In the genomic region with DNA sequence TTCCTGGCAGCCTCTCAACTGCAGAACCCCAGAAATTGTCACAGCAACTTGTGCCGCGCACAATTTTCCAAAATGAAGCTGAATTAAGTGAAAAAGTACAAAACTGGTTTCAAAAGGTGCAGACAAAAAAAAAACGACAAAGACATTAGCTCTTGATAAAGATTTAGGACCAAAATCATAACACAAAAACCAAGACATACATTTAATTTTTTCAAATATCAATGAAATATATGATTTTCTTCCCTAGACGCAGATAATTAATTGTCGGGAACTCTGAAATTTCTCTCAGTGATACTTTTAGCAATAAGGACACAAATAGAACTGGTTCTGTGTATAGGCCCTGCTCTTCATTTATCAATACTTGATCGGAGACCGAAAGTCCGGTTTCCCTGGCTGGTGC, we compare ENCODE assay signal across 1 fruit fly cellular context.
TF ChIP-seq lines count a peak whose summit lies in the region.

No protein-coding gene starts in this region.

TF ChIP-seq in whole organism, embryonic, 481 proteins besides CTCF, POLR2A, EP300 and RAD21 (continued from another document and continues in another):
- peak; percentile 45 for TF ChIP-seq Camta (GFP tag; optimal IDR thresholded peaks at IDR 0.05; lab: Kevin White, UChicago)
- TF ChIP-seq CG2202 (tag; optimal IDR thresholded peaks at IDR 0.05; lab: Kevin White, UChicago) = peak; percentile 44
- no peak for TF ChIP-seq CG16779 (GFP tag; IDR thresholded peaks at IDR 0.05; lab: Robert Waterston, UW)
- TF ChIP-seq CG17361 (GFP tag; IDR thresholded peaks at IDR 0.05; lab: Robert Waterston, UW) = peak; percentile 51; the same call in 2 of the 3 replicates
- peak; percentile 32 for TF ChIP-seq Xbp1 (GFP tag; optimal IDR thresholded peaks at IDR 0.05; lab: Kevin White, UChicago)
- TF ChIP-seq HmgZ (tag; optimal IDR thresholded peaks at IDR 0.05; lab: Kevin White, UChicago) = no peak
- TF ChIP-seq da (GFP tag; optimal IDR thresholded peaks at IDR 0.05; lab: Kevin White, UChicago) = no peak
- TF ChIP-seq nom (GFP tag; optimal IDR thresholded peaks at IDR 0.05; lab: Kevin White, UChicago) = peak; percentile 64
- TF ChIP-seq CG16863 (GFP tag; optimal IDR thresholded peaks at IDR 0.05; lab: Kevin White, UChicago) = peak; percentile 9
- TF ChIP-seq CG6765 (GFP tag; optimal IDR thresholded peaks at IDR 0.05; lab: Kevin White, UChicago) = no peak
- no peak for TF ChIP-seq CHES-1-like (GFP tag; optimal IDR thresholded peaks at IDR 0.05; lab: Kevin White, UChicago)
- peak; percentile 42 for TF ChIP-seq Ssrp (tag; optimal IDR thresholded peaks at IDR 0.05; lab: Kevin White, UChicago)
- TF ChIP-seq crc (GFP tag; optimal IDR thresholded peaks at IDR 0.05; lab: Kevin White, UChicago) = no peak
- peak; percentile 68 for TF ChIP-seq row (GFP tag; IDR thresholded peaks at IDR 0.05; lab: Robert Waterston, UW)
- peak; percentile 18 for TF ChIP-seq stwl (tag; optimal IDR thresholded peaks at IDR 0.05; lab: Kevin White, UChicago)
- no peak for TF ChIP-seq pan (optimal IDR thresholded peaks at IDR 0.05; lab: Kevin White, UChicago)
- TF ChIP-seq pan (GFP tag; optimal IDR thresholded peaks at IDR 0.05 in 1 of 2, IDR thresholded peaks at IDR 0.05 in 1 of 2) = peak in 1 of 2 experiments; percentile 12
- peak; percentile 9 for TF ChIP-seq fu2 (GFP tag; optimal IDR thresholded peaks at IDR 0.05; lab: Kevin White, UChicago)
- peak; percentile 69 for TF ChIP-seq CG15696 (tag; optimal IDR thresholded peaks at IDR 0.05; lab: Kevin White, UChicago)
- TF ChIP-seq CG8281 (tag; optimal IDR thresholded peaks at IDR 0.05; lab: Kevin White, UChicago) = no peak
- no peak for TF ChIP-seq Deaf1 (tag; optimal IDR thresholded peaks at IDR 0.05; lab: Kevin White, UChicago)
- TF ChIP-seq CG15514 (GFP tag; optimal IDR thresholded peaks at IDR 0.05; lab: Kevin White, UChicago) = no peak
- TF ChIP-seq CG13775 (GFP tag; optimal IDR thresholded peaks at IDR 0.05; lab: Kevin White, UChicago) = peak; percentile 65
- TF ChIP-seq Hsf (GFP tag; optimal IDR thresholded peaks at IDR 0.05; lab: Kevin White, UChicago) = peak; percentile 61
- TF ChIP-seq Xrp1 (GFP tag; IDR thresholded peaks at IDR 0.05; lab: Robert Waterston, UW) = peak; percentile 83
- TF ChIP-seq mam (GFP tag; optimal IDR thresholded peaks at IDR 0.05; lab: Kevin White, UChicago) = no peak
- TF ChIP-seq ssp (GFP tag; IDR thresholded peaks at IDR 0.05; lab: Robert Waterston, UW) = peak; percentile 30; the same call in 1 of the 2 replicates
- TF ChIP-seq fd102C (GFP tag; optimal IDR thresholded peaks at IDR 0.05; lab: Kevin White, UChicago) = peak; percentile 52
- TF ChIP-seq zfh1 (GFP tag; IDR thresholded peaks at IDR 0.05; lab: Robert Waterston, UW) = peak; percentile 70; the same call in 2 of the 3 replicates
- TF ChIP-seq CG12236 (GFP tag; optimal IDR thresholded peaks at IDR 0.05; lab: Kevin White, UChicago) = peak; percentile 29
- TF ChIP-seq CG16815 (GFP tag; optimal IDR thresholded peaks at IDR 0.05; lab: Kevin White, UChicago) = peak; percentile 40
- TF ChIP-seq CG1832 (GFP tag; optimal IDR thresholded peaks at IDR 0.05; lab: Kevin White, UChicago) = no peak
- no peak for TF ChIP-seq CG5953 (GFP tag; IDR thresholded peaks at IDR 0.05; lab: Robert Waterston, UW)
- peak; percentile 23 for TF ChIP-seq ems (GFP tag; optimal IDR thresholded peaks at IDR 0.05; lab: Kevin White, UChicago)
- no peak for TF ChIP-seq CG17802 (tag; optimal IDR thresholded peaks at IDR 0.05; lab: Kevin White, UChicago)
- no peak for TF ChIP-seq Adf1 (GFP tag; IDR thresholded peaks at IDR 0.05; lab: Robert Waterston, UW)
- peak; percentile 73 for TF ChIP-seq CG2712 (tag; optimal IDR thresholded peaks at IDR 0.05; lab: Kevin White, UChicago)
- peak; percentile 12 for TF ChIP-seq Usf (GFP tag; optimal IDR thresholded peaks at IDR 0.05; lab: Kevin White, UChicago)
- no peak for TF ChIP-seq CG18011 (GFP tag; optimal IDR thresholded peaks at IDR 0.05; lab: Kevin White, UChicago)
- TF ChIP-seq Mad (GFP tag; optimal IDR thresholded peaks at IDR 0.05; lab: Kevin White, UChicago) = no peak
- no peak for TF ChIP-seq Bteb2 (GFP tag; optimal IDR thresholded peaks at IDR 0.05; lab: Kevin White, UChicago)
- TF ChIP-seq B-H2 (GFP tag; optimal IDR thresholded peaks at IDR 0.05; lab: Kevin White, UChicago) = no peak
- TF ChIP-seq CG8388 (GFP tag; optimal IDR thresholded peaks at IDR 0.05; lab: Kevin White, UChicago) = peak; percentile 30
- TF ChIP-seq Dek (tag; optimal IDR thresholded peaks at IDR 0.05; lab: Kevin White, UChicago) = no peak
- TF ChIP-seq CG15601 (tag; optimal IDR thresholded peaks at IDR 0.05; lab: Kevin White, UChicago) = peak; percentile 49
- TF ChIP-seq CrebB (tag; optimal IDR thresholded peaks at IDR 0.05; lab: Kevin White, UChicago) = no peak
- TF ChIP-seq esg (GFP tag; conservative IDR thresholded peaks at IDR 0.05; lab: Robert Waterston, UW) = no peak
- no peak for TF ChIP-seq HHEX (GFP tag; optimal IDR thresholded peaks at IDR 0.05; lab: Kevin White, UChicago)
- 0 out of 4 replicates have a peak, but pooled peaks have one; percentile 8 for TF ChIP-seq chinmo (GFP tag; IDR thresholded peaks at IDR 0.05; lab: Robert Waterston, UW; ENCODE audit: partially characterized antibody)
- TF ChIP-seq CG11504 (tag; optimal IDR thresholded peaks at IDR 0.05; lab: Kevin White, UChicago) = peak; percentile 42
- TF ChIP-seq CG14710 (tag; optimal IDR thresholded peaks at IDR 0.05; lab: Kevin White, UChicago) = peak; percentile 47
- no peak for TF ChIP-seq CG2678 (tag; optimal IDR thresholded peaks at IDR 0.05; lab: Kevin White, UChicago)
- TF ChIP-seq Atf-2 (GFP tag; optimal IDR thresholded peaks at IDR 0.05; lab: Kevin White, UChicago) = peak; percentile 54
- peak; percentile 42 for TF ChIP-seq CG17829 (tag; optimal IDR thresholded peaks at IDR 0.05; lab: Kevin White, UChicago)
- peak; percentile 22 for TF ChIP-seq Mes4 (GFP tag; optimal IDR thresholded peaks at IDR 0.05; lab: Kevin White, UChicago)
- TF ChIP-seq otp (GFP tag; IDR thresholded peaks at IDR 0.05; lab: Robert Waterston, UW) = 0 out of 3 replicates have a peak, but pooled peaks have one; percentile 44
- TF ChIP-seq mirr (GFP tag; optimal IDR thresholded peaks at IDR 0.05; lab: Kevin White, UChicago) = no peak
- no peak for TF ChIP-seq CG14050 (GFP tag; IDR thresholded peaks at IDR 0.05; lab: Robert Waterston, UW)
- TF ChIP-seq NK7.1 (GFP tag; optimal IDR thresholded peaks at IDR 0.05; lab: Kevin White, UChicago) = no peak
- TF ChIP-seq Blimp-1 (GFP tag; optimal IDR thresholded peaks at IDR 0.05; lab: Kevin White, UChicago) = peak; percentile 47
- TF ChIP-seq MBD-R2 (GFP tag; IDR thresholded peaks at IDR 0.05; lab: Robert Waterston, UW) = no peak
- TF ChIP-seq Oli (tag; optimal IDR thresholded peaks at IDR 0.05; lab: Kevin White, UChicago) = peak; percentile 45
- peak; percentile 17; the same call in 1 of the 2 replicates for TF ChIP-seq ranshi (GFP tag; IDR thresholded peaks at IDR 0.05; lab: Robert Waterston, UW)
- peak; percentile 0 for TF ChIP-seq ewg (GFP tag; optimal IDR thresholded peaks at IDR 0.05; lab: Kevin White, UChicago)
- TF ChIP-seq Spps (tag; optimal IDR thresholded peaks at IDR 0.05; lab: Kevin White, UChicago) = peak; percentile 9
- peak; percentile 5 for TF ChIP-seq trem (tag; optimal IDR thresholded peaks at IDR 0.05; lab: Kevin White, UChicago)
- peak; percentile 71 for TF ChIP-seq tio (GFP tag; optimal IDR thresholded peaks at IDR 0.05; lab: Kevin White, UChicago)
- TF ChIP-seq CG8924 (tag; optimal IDR thresholded peaks at IDR 0.05; lab: Kevin White, UChicago) = peak; percentile 11
- TF ChIP-seq phol (tag; optimal IDR thresholded peaks at IDR 0.05; lab: Kevin White, UChicago) = peak; percentile 34
- peak; percentile 47 for TF ChIP-seq CoRest (tag; optimal IDR thresholded peaks at IDR 0.05; lab: Kevin White, UChicago)
- peak; percentile 34 for TF ChIP-seq pnt (GFP tag; optimal IDR thresholded peaks at IDR 0.05; lab: Kevin White, UChicago)
- TF ChIP-seq ro (GFP tag; IDR thresholded peaks at IDR 0.05; lab: Robert Waterston, UW) = no peak
- TF ChIP-seq GATAe (GFP tag; conservative IDR thresholded peaks at IDR 0.05; lab: Robert Waterston, UW) = no peak
- no peak for TF ChIP-seq Dll (GFP tag; IDR thresholded peaks at IDR 0.05; lab: Robert Waterston, UW; ENCODE audit: partially characterized antibody)
- peak; percentile 68 for TF ChIP-seq gem (tag; optimal IDR thresholded peaks at IDR 0.05; lab: Kevin White, UChicago)
- peak; percentile 75 for TF ChIP-seq CG33557 (GFP tag; optimal IDR thresholded peaks at IDR 0.05; lab: Kevin White, UChicago)
- no peak for TF ChIP-seq dysf (GFP tag; IDR thresholded peaks at IDR 0.05; lab: Robert Waterston, UW)
- no peak for TF ChIP-seq danr (GFP tag; IDR thresholded peaks at IDR 0.05; lab: Robert Waterston, UW)
- peak; percentile 23 for TF ChIP-seq CG9609 (GFP tag; optimal IDR thresholded peaks at IDR 0.05; lab: Kevin White, UChicago)
- peak; percentile 20 for TF ChIP-seq CG4424 (GFP tag; optimal IDR thresholded peaks at IDR 0.05; lab: Kevin White, UChicago)
- peak; percentile 51 for TF ChIP-seq CG10959 (GFP tag; IDR thresholded peaks at IDR 0.05; lab: Robert Waterston, UW)
- TF ChIP-seq CG17328 (GFP tag; IDR thresholded peaks at IDR 0.05; lab: Robert Waterston, UW) = peak; percentile 78
- peak; percentile 21 for TF ChIP-seq slp2 (GFP tag; optimal IDR thresholded peaks at IDR 0.05; lab: Kevin White, UChicago)
- no peak for TF ChIP-seq CG34224 (GFP tag; IDR thresholded peaks at IDR 0.05; lab: Robert Waterston, UW; ENCODE audit: partially characterized antibody)
- 0 out of 2 replicates have a peak, but pooled peaks have one; percentile 32 for TF ChIP-seq dimm (GFP tag; IDR thresholded peaks at IDR 0.05; lab: Robert Waterston, UW)
- TF ChIP-seq chm (GFP tag; IDR thresholded peaks at IDR 0.05; lab: Robert Waterston, UW) = peak; percentile 76; the same call in 1 of the 2 replicates
- peak; percentile 27; the same call in 1 of the 2 replicates for TF ChIP-seq E2f1 (GFP tag; IDR thresholded peaks at IDR 0.05; lab: Robert Waterston, UW)
- peak; percentile 25 for TF ChIP-seq Nf-YB (GFP tag; optimal IDR thresholded peaks at IDR 0.05; lab: Kevin White, UChicago)
- no peak for TF ChIP-seq run (tag; optimal IDR thresholded peaks at IDR 0.05; lab: Kevin White, UChicago)
- no peak for TF ChIP-seq abd-A (tag; optimal IDR thresholded peaks at IDR 0.05; lab: Kevin White, UChicago)
- TF ChIP-seq CG13424 (tag; optimal IDR thresholded peaks at IDR 0.05; lab: Kevin White, UChicago) = peak; percentile 20
- 0 out of 2 replicates have a peak, but pooled peaks have one; percentile 24 for TF ChIP-seq peb (GFP tag; IDR thresholded peaks at IDR 0.05; lab: Robert Waterston, UW)
- TF ChIP-seq Dad (GFP tag; optimal IDR thresholded peaks at IDR 0.05; lab: Kevin White, UChicago) = peak; percentile 19
- TF ChIP-seq vvl (GFP tag; IDR thresholded peaks at IDR 0.05; lab: Robert Waterston, UW) = peak; percentile 7; the same call in 1 of the 2 replicates
- TF ChIP-seq CG10267 (tag; optimal IDR thresholded peaks at IDR 0.05; lab: Kevin White, UChicago) = peak; percentile 23
- no peak for TF ChIP-seq Trl (optimal IDR thresholded peaks at IDR 0.05; lab: Kevin White, UChicago)
- no peak for TF ChIP-seq Trl (GFP tag; optimal IDR thresholded peaks at IDR 0.05; lab: Kevin White, UChicago)
- peak; percentile 37 for TF ChIP-seq CG5245 (GFP tag; optimal IDR thresholded peaks at IDR 0.05; lab: Kevin White, UChicago)
- TF ChIP-seq CG10462 (GFP tag; optimal IDR thresholded peaks at IDR 0.05; lab: Kevin White, UChicago) = peak; percentile 65
- TF ChIP-seq prd (optimal IDR thresholded peaks at IDR 0.05; lab: Kevin White, UChicago) = no peak
- peak; percentile 81 for TF ChIP-seq prd (GFP tag; IDR thresholded peaks at IDR 0.05; lab: Robert Waterston, UW)
- peak; percentile 73 to 84 for TF ChIP-seq bsh (GFP tag; optimal IDR thresholded peaks at IDR 0.05; lab: Kevin White, UChicago)
- no peak for TF ChIP-seq yki (optimal IDR thresholded peaks at IDR 0.05; lab: Kevin White, UChicago)
- TF ChIP-seq CG30403 (GFP tag; optimal IDR thresholded peaks at IDR 0.05; lab: Kevin White, UChicago) = peak; percentile 4
- TF ChIP-seq eve (GFP tag; optimal IDR thresholded peaks at IDR 0.05; lab: Kevin White, UChicago) = peak in 1 of 2 experiments; percentile 36
- TF ChIP-seq chif (GFP tag; optimal IDR thresholded peaks at IDR 0.05; lab: Kevin White, UChicago) = peak; percentile 21 to 83
- no peak for TF ChIP-seq jumu (GFP tag; optimal IDR thresholded peaks at IDR 0.05; lab: Kevin White, UChicago)
- peak; percentile 69 for TF ChIP-seq CG1602 (GFP tag; optimal IDR thresholded peaks at IDR 0.05; lab: Kevin White, UChicago)
- TF ChIP-seq sima (GFP tag; optimal IDR thresholded peaks at IDR 0.05; lab: Kevin White, UChicago) = no peak
- TF ChIP-seq CG4820 (GFP tag; optimal IDR thresholded peaks at IDR 0.05; lab: Kevin White, UChicago) = no peak
- TF ChIP-seq CG2116 (GFP tag; optimal IDR thresholded peaks at IDR 0.05; lab: Kevin White, UChicago) = peak; percentile 27
- TF ChIP-seq Chrac-16 (GFP tag; optimal IDR thresholded peaks at IDR 0.05; lab: Kevin White, UChicago) = peak; percentile 48
- peak; percentile 74 for TF ChIP-seq CG12391 (tag; optimal IDR thresholded peaks at IDR 0.05; lab: Kevin White, UChicago)
- peak; percentile 47 for TF ChIP-seq chn (GFP tag; optimal IDR thresholded peaks at IDR 0.05; lab: Kevin White, UChicago)
- TF ChIP-seq onecut (GFP tag; IDR thresholded peaks at IDR 0.05; lab: Robert Waterston, UW) = 0 out of 2 replicates have a peak, but pooled peaks have one; percentile 9
- TF ChIP-seq en (GFP tag; optimal IDR thresholded peaks at IDR 0.05; lab: Kevin White, UChicago) = peak; percentile 28
- TF ChIP-seq CG17612 (GFP tag; IDR thresholded peaks at IDR 0.05; lab: Robert Waterston, UW) = no peak
- TF ChIP-seq CG11723 (GFP tag; optimal IDR thresholded peaks at IDR 0.05; lab: Kevin White, UChicago) = no peak
- peak; percentile 17 to 33 for TF ChIP-seq dpn (GFP tag; optimal IDR thresholded peaks at IDR 0.05; lab: Kevin White, UChicago)
- 0 out of 2 replicates have a peak, but pooled peaks have one; percentile 14 for TF ChIP-seq CG32767 (GFP tag; IDR thresholded peaks at IDR 0.05; lab: Robert Waterston, UW)
- TF ChIP-seq CG8944 (GFP tag; optimal IDR thresholded peaks at IDR 0.05; lab: Kevin White, UChicago) = peak; percentile 15
- TF ChIP-seq Abd-B (GFP tag; optimal IDR thresholded peaks at IDR 0.05; lab: Kevin White, UChicago) = peak; percentile 30
- TF ChIP-seq nau (GFP tag; optimal IDR thresholded peaks at IDR 0.05; lab: Kevin White, UChicago) = no peak
- no peak for TF ChIP-seq Myb (GFP tag; optimal IDR thresholded peaks at IDR 0.05; lab: Kevin White, UChicago)
- no peak for TF ChIP-seq pros (GFP tag; optimal IDR thresholded peaks at IDR 0.05; lab: Kevin White, UChicago)
- TF ChIP-seq lola (GFP tag; optimal IDR thresholded peaks at IDR 0.05; lab: Kevin White, UChicago) = peak in 1 of 3 experiments; percentile 84
